Worm (Caenorhabditis elegans) whole organism, midembryonic: ENCODE data around the gene nspd-7.

ENCODE experiments used
- T22C8.4 ChIP-seq: fragments of 200-800 bp; sonication (Bioruptor generic); IDR thresholded peaks from 2 replicates; pipeline ENCODE4 v1.3.6; 2022; ENCODE audit warnings: missing genetic modification characterization, missing compliant biosample characterization
- cog-1 ChIP-seq: sonication (generic microtip); optimal IDR thresholded peaks from 2 replicates; lab custom pipeline; 2016; ENCODE audit warnings: missing genetic modification characterization, missing compliant biosample characterization
- flt-1 ChIP-seq: fragments of 200-800 bp; sonication (Bioruptor generic); IDR thresholded peaks from 2 replicates; pipeline ENCODE4 v1.3.6; 2022; ENCODE audit warnings: missing genetic modification characterization, missing compliant biosample characterization
- klf-2 ChIP-seq: fragments of 200-800 bp; sonication (Bioruptor generic); conservative IDR thresholded peaks from 2 replicates; pipeline ENCODE4 v1.3.6; 2022; ENCODE audit warnings: missing genetic modification reagents, missing genetic modification characterization, missing compliant biosample characterization
- med-1 ChIP-seq: sonication (generic microtip); optimal IDR thresholded peaks from 2 replicates; lab custom pipeline; 2017; ENCODE audit warnings: missing genetic modification characterization, mild to moderate bottlenecking, missing compliant biosample characterization, antibody characterized with exemption, missing genetic modification reagents; ENCODE audit not compliant: insufficient read depth
- ref-1 ChIP-seq: fragments of 200-800 bp; sonication (Bioruptor generic); conservative IDR thresholded peaks from 2 replicates; pipeline ENCODE4 v1.3.6; 2022; ENCODE audit warnings: missing genetic modification reagents, missing genetic modification characterization, missing compliant biosample characterization
- tab-1 ChIP-seq: fragments of 200-800 bp; sonication (Bioruptor generic); IDR thresholded peaks from 2 replicates; pipeline ENCODE4 v1.3.6; 2022; ENCODE audit warnings: missing genetic modification characterization, missing compliant biosample characterization
- ztf-23 ChIP-seq: fragments of 200-800 bp; sonication (Bioruptor generic); IDR thresholded peaks from 2 replicates; pipeline ENCODE4 v1.3.6; 2022; ENCODE audit warnings: missing genetic modification reagents, missing genetic modification characterization, missing compliant biosample characterization
- ztf-29 ChIP-seq: fragments of 200-800 bp; sonication (Bioruptor generic); IDR thresholded peaks from 2 replicates; pipeline ENCODE4 v1.3.6; 2022; ENCODE audit warnings: missing genetic modification reagents, missing genetic modification characterization, missing compliant biosample characterization

Gene nspd-7

DNA sequence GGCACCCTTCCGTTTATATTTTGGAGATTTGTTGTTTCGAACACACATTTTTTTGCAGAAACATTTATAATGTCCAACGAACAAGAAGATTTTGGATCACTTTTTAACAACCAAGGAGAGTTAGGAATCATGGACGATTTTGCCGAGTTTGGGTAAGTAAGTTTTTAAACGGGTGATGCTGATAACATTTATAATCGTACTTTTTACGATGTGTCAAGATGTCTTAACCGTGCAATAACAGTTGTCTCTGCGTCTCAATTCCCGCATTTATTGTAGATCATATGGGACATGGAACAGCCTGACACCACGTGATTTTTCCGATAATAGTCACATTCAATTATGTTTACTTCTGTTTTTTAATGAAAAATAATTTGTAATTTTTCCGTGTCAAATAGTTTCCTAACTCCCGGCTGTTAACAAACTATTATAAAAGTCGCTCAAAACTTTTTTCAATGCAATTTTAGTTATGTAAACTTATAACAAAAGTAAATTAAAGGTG, 18.4 kb downstream of the nspd-7 start, which contains the start of gene daf-14:
TSS of gene daf-14 (plus strand) at position 51 of the 499 bp plus-strand sequence.
- TF ChIP-seq ztf-23 (GFP tag; lab: Robert Waterston, UW) (no peak), ztf-29 (GFP tag; lab: Robert Waterston, UW) (no peak), klf-2 (GFP tag; lab: Robert Waterston, UW) (no peak), tab-1 (GFP tag; lab: Robert Waterston, UW) (no peak), flt-1 (GFP tag; lab: Robert Waterston, UW) (no peak), ref-1 (GFP tag; lab: Robert Waterston, UW) (no peak), T22C8.4 (GFP tag; lab: Robert Waterston, UW) (no peak), med-1 (GFP tag; lab: Kevin White, UChicago) (no peak), cog-1 (tag; lab: Kevin White, UChicago) (no peak)

DNA sequence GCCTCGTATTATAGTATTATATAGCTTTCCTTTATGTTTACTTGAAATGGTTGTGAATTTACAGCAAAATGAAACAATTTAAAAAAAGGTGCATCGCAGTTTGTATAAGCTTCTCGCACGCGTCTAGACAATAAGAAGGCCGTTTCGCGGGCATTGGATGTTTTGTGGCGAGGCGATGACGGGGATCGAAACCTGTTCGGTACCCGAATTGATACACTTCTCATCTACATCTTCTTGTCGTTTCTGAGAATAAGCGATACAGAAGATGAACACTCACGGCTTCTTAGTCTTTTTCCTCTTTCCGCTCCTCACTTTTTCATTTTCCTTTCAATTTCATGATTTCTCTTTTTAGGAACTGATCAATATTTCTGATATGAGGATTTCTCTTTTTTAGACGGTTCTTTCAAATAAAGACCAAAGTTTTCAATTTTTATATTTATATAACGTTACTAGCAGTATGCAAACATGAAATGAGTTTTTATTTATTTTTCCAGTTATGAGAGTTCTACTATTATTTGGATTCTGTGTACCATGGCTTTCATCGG, 23.2 kb downstream of the nspd-7 start, which contains the start of gene F01G10.10:
TSS of gene F01G10.10 (plus strand) at position 495 of the 545 bp plus-strand sequence.
- TF ChIP-seq ztf-23 (GFP tag; lab: Robert Waterston, UW) (no peak), flt-1 (GFP tag; lab: Robert Waterston, UW) (no peak), med-1 (GFP tag; lab: Kevin White, UChicago) (no peak), klf-2 (GFP tag; lab: Robert Waterston, UW) (no peak), tab-1 (GFP tag; lab: Robert Waterston, UW) (no peak), cog-1 (tag; lab: Kevin White, UChicago) (no peak), ztf-29 (GFP tag; lab: Robert Waterston, UW) (no peak), T22C8.4 (GFP tag; lab: Robert Waterston, UW) (no peak), ref-1 (GFP tag; lab: Robert Waterston, UW) (no peak)

DNA sequence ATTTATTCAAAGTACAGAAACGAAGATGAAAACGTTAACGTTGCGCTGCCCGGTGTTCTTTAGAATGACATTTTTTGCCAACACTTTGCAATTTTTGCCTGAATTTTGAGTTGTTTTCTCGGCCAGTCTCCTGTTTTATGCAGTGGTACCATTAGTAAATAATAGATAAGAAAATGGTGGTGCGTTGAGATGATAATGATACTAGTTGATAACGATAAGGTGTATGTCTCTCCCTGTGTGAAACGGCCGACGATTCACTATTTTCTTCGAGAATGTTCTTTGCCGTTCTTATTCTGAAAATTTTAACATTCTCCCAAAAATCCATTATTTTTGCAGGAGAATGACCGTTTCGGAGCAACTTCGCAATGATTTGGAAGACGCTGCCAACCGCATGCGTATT, 25.7 kb downstream of the nspd-7 start, which contains the start of gene tkt-1:
TSS of gene tkt-1 (plus strand) at position 337 of the 400 bp plus-strand sequence.
- TF ChIP-seq flt-1 (GFP tag; lab: Robert Waterston, UW) (no peak), ztf-23 (GFP tag; lab: Robert Waterston, UW) (no peak), ztf-29 (GFP tag; lab: Robert Waterston, UW) (no peak), T22C8.4 (GFP tag; lab: Robert Waterston, UW) (no peak), med-1 (GFP tag; lab: Kevin White, UChicago) (no peak), klf-2 (GFP tag; lab: Robert Waterston, UW) (no peak), tab-1 (GFP tag; lab: Robert Waterston, UW) (no peak), ref-1 (GFP tag; lab: Robert Waterston, UW) (no peak), cog-1 (tag; lab: Kevin White, UChicago) (no peak)

DNA sequence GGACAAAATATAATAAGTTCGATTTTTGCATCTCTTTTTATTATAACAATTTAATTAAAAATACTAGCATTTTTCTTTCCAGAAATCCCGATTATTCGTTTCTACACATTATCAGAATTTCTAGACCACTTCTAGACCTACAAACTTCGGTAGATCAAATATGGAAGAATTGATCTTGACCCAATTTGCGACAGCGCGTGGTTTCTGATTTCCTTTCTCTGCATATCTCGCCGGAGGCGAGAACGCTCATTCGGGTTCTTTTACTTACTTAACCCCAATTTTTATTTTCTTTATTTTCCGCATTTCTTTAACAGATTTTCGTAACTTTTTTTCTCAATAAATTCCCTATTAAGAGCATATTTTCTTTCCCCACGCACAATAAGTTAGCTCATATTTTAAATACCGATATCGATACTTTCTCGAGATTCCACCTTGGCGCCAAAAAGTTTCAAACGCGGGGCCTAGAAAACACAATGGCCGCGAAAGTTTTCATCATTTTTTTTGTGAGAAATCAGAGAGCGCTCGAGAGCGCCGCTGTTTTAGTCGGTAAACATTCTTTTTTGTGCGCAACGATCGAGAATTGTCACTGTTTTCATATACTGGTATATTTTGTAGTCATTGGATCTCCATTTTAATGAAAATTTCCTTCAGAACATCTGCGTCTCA, 26.4 kb downstream of the nspd-7 start:
- TF ChIP-seq T22C8.4 (GFP tag; lab: Robert Waterston, UW), result no peak
- TF ChIP-seq tab-1 (GFP tag; lab: Robert Waterston, UW), result no peak
- TF ChIP-seq ref-1 (GFP tag; lab: Robert Waterston, UW), result no peak
- no peak for TF ChIP-seq med-1 (GFP tag; lab: Kevin White, UChicago)
- no peak for TF ChIP-seq ztf-29 (GFP tag; lab: Robert Waterston, UW)
- no peak for TF ChIP-seq cog-1 (tag; lab: Kevin White, UChicago)

DNA sequence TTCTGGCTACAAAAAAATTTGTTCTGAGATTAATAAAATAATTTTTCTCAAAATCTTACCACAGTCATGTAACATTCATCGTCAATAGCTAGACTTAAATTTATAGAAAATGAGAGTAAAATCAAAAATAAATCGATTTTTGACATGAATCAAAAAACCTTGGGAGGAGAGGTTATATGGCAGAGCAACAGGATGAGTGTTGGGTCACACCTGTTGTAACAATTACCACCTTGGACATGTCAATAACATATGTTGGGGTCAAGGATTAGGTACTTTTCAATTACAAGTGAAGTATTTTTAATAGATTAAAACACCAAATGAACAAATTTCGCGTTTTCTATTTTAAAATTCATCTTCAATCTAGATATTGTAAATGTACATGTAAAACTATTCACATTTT, 27.3 kb downstream of the nspd-7 start, which contains the start of gene lipl-7:
TSS of gene lipl-7 (minus strand) at position 165 of the 400 bp plus-strand sequence.
- no peak for TF ChIP-seq klf-2 (GFP tag; lab: Robert Waterston, UW)
- no peak for TF ChIP-seq cog-1 (tag; lab: Kevin White, UChicago)
- TF ChIP-seq tab-1 (GFP tag; lab: Robert Waterston, UW), result no peak
- TF ChIP-seq T22C8.4 (GFP tag; lab: Robert Waterston, UW), result no peak
- no peak for TF ChIP-seq ref-1 (GFP tag; lab: Robert Waterston, UW)
- no peak for TF ChIP-seq ztf-23 (GFP tag; lab: Robert Waterston, UW)
- no peak for TF ChIP-seq flt-1 (GFP tag; lab: Robert Waterston, UW)
- TF ChIP-seq med-1 (GFP tag; lab: Kevin White, UChicago), result no peak
- TF ChIP-seq ztf-29 (GFP tag; lab: Robert Waterston, UW), result no peak

DNA sequence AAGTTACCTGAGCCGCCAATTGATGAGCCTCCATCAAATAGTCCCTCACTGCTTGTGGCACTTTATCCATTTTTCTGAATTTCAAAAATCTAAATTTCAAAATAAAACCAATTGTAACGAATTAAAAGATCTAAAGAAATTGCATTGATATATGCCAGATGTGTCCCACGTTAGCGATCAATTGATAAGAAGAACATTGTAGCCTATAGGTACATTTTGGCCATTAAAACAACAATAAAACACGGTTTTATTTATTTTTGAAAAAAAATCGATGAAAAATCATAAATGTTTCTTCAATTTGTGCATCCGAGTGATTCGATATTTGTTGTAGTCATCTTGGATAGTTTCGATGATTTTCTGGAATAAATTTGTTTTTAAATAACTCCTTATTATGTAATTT, 29.9 kb downstream of the nspd-7 start, which contains the start of gene ech-8:
TSS of gene ech-8 (minus strand) at position 132 of the 400 bp plus-strand sequence.
- TF ChIP-seq med-1 (GFP tag; lab: Kevin White, UChicago) (no peak), T22C8.4 (GFP tag; lab: Robert Waterston, UW) (no peak), cog-1 (tag; lab: Kevin White, UChicago) (no peak), ztf-29 (GFP tag; lab: Robert Waterston, UW) (no peak), flt-1 (GFP tag; lab: Robert Waterston, UW) (no peak), klf-2 (GFP tag; lab: Robert Waterston, UW) (no peak), ref-1 (GFP tag; lab: Robert Waterston, UW) (no peak), tab-1 (GFP tag; lab: Robert Waterston, UW) (no peak), ztf-23 (GFP tag; lab: Robert Waterston, UW) (no peak)

DNA sequence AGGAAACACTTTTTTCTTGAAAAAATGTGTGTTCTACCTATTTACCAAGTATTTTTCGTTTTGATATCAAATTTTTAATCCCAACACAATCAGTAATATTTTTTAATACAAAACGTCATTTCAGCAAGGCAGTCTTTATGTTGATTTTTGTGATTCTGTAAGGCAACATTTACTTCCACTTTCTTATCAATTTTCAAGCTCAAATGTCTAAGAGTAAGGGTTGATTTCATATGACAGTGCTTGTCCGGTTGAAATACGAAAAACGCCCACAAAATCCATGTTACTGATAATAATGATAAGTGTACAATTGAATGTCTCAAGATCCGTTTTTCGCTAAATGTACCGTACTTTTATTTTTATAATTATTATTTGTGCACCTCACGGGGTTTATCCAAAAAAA, 32.9 kb downstream of the nspd-7 start:
- TF ChIP-seq tab-1 (GFP tag; lab: Robert Waterston, UW), result no peak
- no peak for TF ChIP-seq med-1 (GFP tag; lab: Kevin White, UChicago)
- TF ChIP-seq T22C8.4 (GFP tag; lab: Robert Waterston, UW), result no peak
- no peak for TF ChIP-seq ref-1 (GFP tag; lab: Robert Waterston, UW)
- no peak for TF ChIP-seq ztf-29 (GFP tag; lab: Robert Waterston, UW)
- no peak for TF ChIP-seq klf-2 (GFP tag; lab: Robert Waterston, UW)
- no peak for TF ChIP-seq ztf-23 (GFP tag; lab: Robert Waterston, UW)
- TF ChIP-seq cog-1 (tag; lab: Kevin White, UChicago), result no peak
- no peak for TF ChIP-seq flt-1 (GFP tag; lab: Robert Waterston, UW)

DNA sequence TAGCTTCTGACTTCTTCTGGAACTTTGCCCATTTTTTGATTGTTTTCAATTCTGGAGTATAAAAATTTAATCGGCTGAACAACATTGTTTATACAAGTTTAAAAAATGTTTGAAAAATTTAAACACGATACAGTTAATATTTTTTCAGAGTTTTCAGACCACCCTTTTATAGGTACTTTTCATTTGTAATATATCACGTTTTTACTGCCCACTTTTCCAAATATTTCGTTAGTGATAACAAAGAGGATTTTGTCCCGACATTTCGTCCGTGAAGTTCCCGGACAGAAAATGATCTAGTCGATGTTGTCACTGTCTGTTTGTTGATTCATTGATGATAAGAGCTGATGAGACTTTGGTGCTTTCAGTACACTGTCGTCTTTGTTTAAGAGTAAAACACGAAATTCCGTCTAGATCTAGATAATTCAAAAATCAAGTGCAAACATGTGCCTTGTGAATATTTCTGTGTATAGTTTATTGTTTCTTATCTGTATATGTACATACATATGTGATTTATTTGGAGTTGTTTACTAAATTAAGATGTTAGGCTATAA, 33.6 kb downstream of the nspd-7 start, which contains the start of gene ech-9:
TSS of gene ech-9 (minus strand) at position 51 of the 551 bp plus-strand sequence.
- TF ChIP-seq ztf-29 (GFP tag; lab: Robert Waterston, UW) (no peak), cog-1 (tag; lab: Kevin White, UChicago) (no peak), tab-1 (GFP tag; lab: Robert Waterston, UW) (no peak), med-1 (GFP tag; lab: Kevin White, UChicago) (no peak), flt-1 (GFP tag; lab: Robert Waterston, UW) (no peak), ztf-23 (GFP tag; lab: Robert Waterston, UW) (no peak), ref-1 (GFP tag; lab: Robert Waterston, UW) (no peak), T22C8.4 (GFP tag; lab: Robert Waterston, UW) (no peak), klf-2 (GFP tag; lab: Robert Waterston, UW) (no peak)
